Worm (Caenorhabditis elegans) whole organism, L4/young adult: ENCODE results near the gene gst-5.
"Not testable (repeated sequence)": the region's sequence is repeated elsewhere in the genome, so short reads cannot be mapped to it uniquely, and the experiment has no call there.

Experiments
- W03F9.2 ChIP-seq: fragments of 150-350 bp; optimal IDR thresholded peaks from 2 replicates; lab custom pipeline; 2014; ENCODE audit warnings: missing biosample characterization, missing genetic modification characterization
- dao-5 ChIP-seq: sonication (generic microtip); optimal IDR thresholded peaks from 2 replicates; lab custom pipeline; 2016; ENCODE audit warnings: missing genotype, missing genetic modification characterization, moderate library complexity, missing compliant biosample characterization
- him-1 ChIP-seq: sonication (generic microtip); optimal IDR thresholded peaks from 2 replicates; lab custom pipeline; 2016; ENCODE audit warnings: missing genotype, missing genetic modification reagents, missing genetic modification characterization, missing compliant biosample characterization

Gene gst-5

ce11 chrII:10930678-10931650, 19.2 kb upstream of the gst-5 start:
- TF ChIP-seq W03F9.2 (tag; lab: Kevin White, UChicago) (no peak), him-1 (tag; lab: Kevin White, UChicago) (no peak), dao-5 (tag; lab: Kevin White, UChicago) (no peak)

- TF ChIP-seq dao-5 (tag; lab: Kevin White, UChicago) (no peak), W03F9.2 (tag; lab: Kevin White, UChicago) (no peak)
These were observed 17.8 kb upstream of the gst-5 start for ce11 chrII:10932305-10932704.

- TF ChIP-seq dao-5 (tag; lab: Kevin White, UChicago), result no peak
- TF ChIP-seq him-1 (tag; lab: Kevin White, UChicago), result no peak
- no peak for TF ChIP-seq W03F9.2 (tag; lab: Kevin White, UChicago)
These were observed 16.0 kb upstream of the gst-5 start for ce11 chrII:10933948-10934722.

- TF ChIP-seq W03F9.2 (tag; lab: Kevin White, UChicago), result no peak
- TF ChIP-seq dao-5 (tag; lab: Kevin White, UChicago), result no peak
- no peak for TF ChIP-seq him-1 (tag; lab: Kevin White, UChicago)
These were observed 15.4 kb upstream of the gst-5 start, which contains the start of gene R03D7.2 for ce11 chrII:10934786-10935185. R03D7.2 (minus strand) TSS chrII:10935184.

- no peak for TF ChIP-seq dao-5 (tag; lab: Kevin White, UChicago)
- no peak for TF ChIP-seq W03F9.2 (tag; lab: Kevin White, UChicago)
- no peak for TF ChIP-seq him-1 (tag; lab: Kevin White, UChicago)
These were observed 14.8 kb upstream of the gst-5 start for ce11 chrII:10935336-10935735.

ce11 chrII:10941918-10942317, 8.2 kb upstream of the gst-5 start, which contains the start of gene R03D7.15:
R03D7.15 (plus strand) TSS chrII:10942216.
- TF ChIP-seq W03F9.2, dao-5, him-1 (tag; lab: Kevin White, UChicago): not testable (repeated sequence)

- TF ChIP-seq him-1 (tag; lab: Kevin White, UChicago) (no peak), dao-5 (tag; lab: Kevin White, UChicago) (no peak), W03F9.2 (tag; lab: Kevin White, UChicago) (no peak)
These were observed 4.7 kb upstream of the gst-5 start for ce11 chrII:10945446-10945845.

ce11 chrII:10946848-10947247, 3.3 kb upstream of the gst-5 start:
- no peak for TF ChIP-seq him-1 (tag; lab: Kevin White, UChicago)
- no peak for TF ChIP-seq W03F9.2 (tag; lab: Kevin White, UChicago)
- no peak for TF ChIP-seq dao-5 (tag; lab: Kevin White, UChicago)

ce11 chrII:10947317-10947716, 2.8 kb upstream of the gst-5 start, which contains the start of the genes tceb-3 and gskl-1:
tceb-3 (minus strand) TSS chrII:10947417.
gskl-1 (plus strand) TSS chrII:10947559.
- TF ChIP-seq dao-5 (tag; lab: Kevin White, UChicago) (no peak), W03F9.2 (tag; lab: Kevin White, UChicago) (no peak)

- TF ChIP-seq W03F9.2 (tag; lab: Kevin White, UChicago) (no peak), dao-5 (tag; lab: Kevin White, UChicago) (no peak), him-1 (tag; lab: Kevin White, UChicago) (no peak)
These were observed 1.7 kb upstream of the gst-5 start for ce11 chrII:10948236-10949025.

ce11 chrII:10949383-10949782, 769 bp upstream of the gst-5 start:
- TF ChIP-seq W03F9.2 (tag; lab: Kevin White, UChicago), result no peak
- no peak for TF ChIP-seq him-1 (tag; lab: Kevin White, UChicago)
- TF ChIP-seq dao-5 (tag; lab: Kevin White, UChicago), result no peak

- TF ChIP-seq him-1 (tag; lab: Kevin White, UChicago), result no peak
- no peak for TF ChIP-seq dao-5 (tag; lab: Kevin White, UChicago)
- no peak for TF ChIP-seq W03F9.2 (tag; lab: Kevin White, UChicago)
These were observed 2.9 kb downstream of the gst-5 start, which contains the start of gene nos-1 for ce11 chrII:10953065-10953464. nos-1 (minus strand) TSS chrII:10953165.
